Fruit fly (Drosophila melanogaster) whole organism, embryonic: ENCODE results near the gene CG8993.

Source experiments
- BtbVII ChIP-seq: fragments of 200-800 bp; sonication (Bioruptor generic); optimal IDR thresholded peaks from 3 replicates; lab custom pipeline; 2017; ENCODE audit warnings: missing biosample characterization, mild to moderate bottlenecking, missing genetic modification characterization
- CG10959 ChIP-seq: fragments of 200-800 bp; sonication (Bioruptor generic); IDR thresholded peaks from 2 replicates; pipeline ENCODE4 v1.3.6; 2022; ENCODE audit warnings: missing biosample characterization, missing genetic modification characterization
- CG11093 ChIP-seq: fragments of 200-800 bp; sonication (Bioruptor generic); IDR thresholded peaks from 3 replicates; pipeline ENCODE4 v1.3.6; 2022; ENCODE audit warnings: missing biosample characterization, missing genetic modification characterization
- CG11398 ChIP-seq: fragments of 200-800 bp; sonication (Bioruptor generic); optimal IDR thresholded peaks from 2 replicates; lab custom pipeline; 2016; ENCODE audit warnings: missing biosample characterization, missing genetic modification characterization
- CG12769 ChIP-seq: fragments of 200-800 bp; sonication (Bioruptor generic); optimal IDR thresholded peaks from 2 replicates; lab custom pipeline; 2019; ENCODE audit warnings: missing biosample characterization, mild to moderate bottlenecking, missing genetic modification characterization, moderate library complexity
- CG13624 ChIP-seq: fragments of 200-800 bp; sonication (Bioruptor generic); optimal IDR thresholded peaks from 2 replicates; lab custom pipeline; 2016; ENCODE audit warnings: missing biosample characterization, missing genetic modification characterization
- CG13894 ChIP-seq: fragments of 200-800 bp; sonication (Bioruptor generic); optimal IDR thresholded peaks from 3 replicates; lab custom pipeline; 2018; ENCODE audit warnings: missing biosample characterization, mild to moderate bottlenecking, missing genetic modification characterization, moderate library complexity
- CG14014 ChIP-seq: fragments of 200-800 bp; sonication (Bioruptor generic); IDR thresholded peaks from 2 replicates; pipeline ENCODE4 v1.3.6; 2022; ENCODE audit warnings: missing biosample characterization, missing genetic modification characterization
- CG14710 ChIP-seq: fragments of 200-800 bp; sonication (Bioruptor generic); optimal IDR thresholded peaks from 3 replicates; lab custom pipeline; 2019; ENCODE audit warnings: missing biosample characterization, mild to moderate bottlenecking, missing genetic modification characterization, moderate library complexity
- CG15514 ChIP-seq: fragments of 200-800 bp; sonication (Bioruptor generic); optimal IDR thresholded peaks from 3 replicates; lab custom pipeline; 2017; ENCODE audit warnings: missing biosample characterization, missing genetic modification characterization, mild to moderate bottlenecking, moderate library complexity, missing genetic modification reagents
- CG17359 ChIP-seq: fragments of 200-800 bp; sonication (Bioruptor generic); optimal IDR thresholded peaks from 3 replicates; lab custom pipeline; 2018; ENCODE audit warnings: missing biosample characterization, mild to moderate bottlenecking, missing genetic modification characterization, moderate library complexity
- CG2875 ChIP-seq: fragments of 200-800 bp; sonication (Bioruptor generic); optimal IDR thresholded peaks from 2 replicates; lab custom pipeline; 2017; ENCODE audit warnings: missing biosample characterization, mild to moderate bottlenecking, missing genetic modification characterization, missing genetic modification reagents
- CG31388 ChIP-seq: fragments of 200-800 bp; sonication (Bioruptor generic); optimal IDR thresholded peaks from 2 replicates; lab custom pipeline; 2016; ENCODE audit warnings: missing biosample characterization, missing genetic modification characterization
- CG3163 ChIP-seq: fragments of 200-800 bp; sonication (Bioruptor generic); optimal IDR thresholded peaks from 3 replicates; lab custom pipeline; 2016; ENCODE audit warnings: missing biosample characterization, missing genetic modification characterization
- CG4328 ChIP-seq: fragments of 200-800 bp; sonication (Bioruptor generic); optimal IDR thresholded peaks from 3 replicates; lab custom pipeline; 2017; ENCODE audit warnings: missing biosample characterization, missing genetic modification reagents, missing genetic modification characterization
- CG4360 ChIP-seq: fragments of 200-800 bp; sonication (Bioruptor generic); IDR thresholded peaks from 2 replicates; pipeline ENCODE4 v1.3.6; 2022; ENCODE audit warnings: missing biosample characterization, missing genetic modification characterization
- CG4404 ChIP-seq: fragments of 200-800 bp; sonication (Bioruptor generic); IDR thresholded peaks from 2 replicates; pipeline ENCODE4 v1.3.6; 2022; ENCODE audit warnings: missing biosample characterization, missing genetic modification characterization
- CG4854 ChIP-seq: fragments of 200-800 bp; sonication (Bioruptor generic); optimal IDR thresholded peaks from 2 replicates; lab custom pipeline; 2016; ENCODE audit warnings: missing biosample characterization, missing genetic modification characterization, inconsistent platforms
- CG5953 ChIP-seq: fragments of 200-800 bp; sonication (Bioruptor generic); IDR thresholded peaks from 2 replicates; pipeline ENCODE4 v1.3.6; 2022; ENCODE audit warnings: missing biosample characterization, missing genetic modification characterization
- CG6654 ChIP-seq: fragments of 200-800 bp; sonication (Bioruptor generic); optimal IDR thresholded peaks from 2 replicates; lab custom pipeline; 2017; ENCODE audit warnings: missing biosample characterization, mild to moderate bottlenecking, missing genetic modification characterization
- CG7357 ChIP-seq: fragments of 200-800 bp; sonication (Bioruptor generic); IDR thresholded peaks from 3 replicates; pipeline ENCODE4 v1.3.6; 2022; ENCODE audit warnings: missing biosample characterization, missing genetic modification characterization
- CG7786 ChIP-seq: fragments of 200-800 bp; sonication (Bioruptor generic); optimal IDR thresholded peaks from 2 replicates; lab custom pipeline; 2016; ENCODE audit warnings: missing biosample characterization, missing genetic modification characterization
- CG7839 ChIP-seq: fragments of 200-800 bp; sonication (Bioruptor generic); optimal IDR thresholded peaks from 3 replicates; lab custom pipeline; 2018; ENCODE audit warnings: missing biosample characterization, mild to moderate bottlenecking, missing genetic modification characterization, moderate library complexity
- CG8290 ChIP-seq, 3 experiments: fragments of 200-800 bp; sonication (Bioruptor generic); optimal IDR thresholded peaks; 2 replicates each; lab custom pipeline; 2016 to 2019; ENCODE audit warnings: missing biosample characterization in 3 of 3, missing genetic modification characterization in 3 of 3, mild to moderate bottlenecking in 2 of 3, moderate library complexity in 1 of 3
- CG8388 ChIP-seq: fragments of 200-800 bp; sonication (Bioruptor generic); optimal IDR thresholded peaks from 2 replicates; lab custom pipeline; 2019; ENCODE audit warnings: missing biosample characterization, mild to moderate bottlenecking, missing genetic modification characterization, moderate library complexity
- Dbx ChIP-seq: fragments of 200-800 bp; sonication (Bioruptor generic); IDR thresholded peaks from 3 replicates; pipeline ENCODE4 v1.3.6; 2022; ENCODE audit warnings: missing biosample characterization, missing genetic modification characterization
- Doc3 ChIP-seq: fragments of 200-800 bp; sonication (Bioruptor generic); IDR thresholded peaks from 3 replicates; pipeline ENCODE4 v1.3.6; 2022; ENCODE audit warnings: missing biosample characterization, missing genetic modification characterization; ENCODE audit not compliant: partially characterized antibody
- Fer2 ChIP-seq: fragments of 200-800 bp; sonication (Bioruptor generic); optimal IDR thresholded peaks from 2 replicates; lab custom pipeline; 2018; ENCODE audit warnings: missing biosample characterization, mild to moderate bottlenecking, missing genetic modification characterization, moderate library complexity
- Lhr ChIP-seq: fragments of 200-800 bp; sonication (Bioruptor generic); optimal IDR thresholded peaks from 3 replicates; lab custom pipeline; 2017; ENCODE audit warnings: mild to moderate bottlenecking, missing biosample characterization, missing genetic modification reagents, missing genetic modification characterization
- Myb ChIP-seq: fragments of 200-800 bp; sonication (Bioruptor generic); optimal IDR thresholded peaks from 2 replicates; lab custom pipeline; 2016; ENCODE audit warnings: missing biosample characterization, missing genetic modification characterization
- NK7.1 ChIP-seq: fragments of 200-800 bp; sonication (Bioruptor generic); optimal IDR thresholded peaks from 3 replicates; lab custom pipeline; 2016; ENCODE audit warnings: missing biosample characterization, missing genetic modification characterization
- Nf-YA ChIP-seq: fragments of 200-800 bp; sonication (Bioruptor generic); IDR thresholded peaks from 2 replicates; pipeline ENCODE4 v1.3.6; 2022; ENCODE audit warnings: missing biosample characterization, missing genetic modification characterization
- Six4 ChIP-seq: fragments of 200-800 bp; sonication (Bioruptor generic); optimal IDR thresholded peaks from 2 replicates; lab custom pipeline; 2016; ENCODE audit warnings: missing biosample characterization, missing genetic modification characterization
- Sox100B ChIP-seq: fragments of 200-800 bp; sonication (Bioruptor generic); optimal IDR thresholded peaks from 3 replicates; lab custom pipeline; 2018; ENCODE audit warnings: missing biosample characterization, mild to moderate bottlenecking, missing genetic modification characterization
- Spps ChIP-seq: fragments of 200-800 bp; sonication (Bioruptor generic); optimal IDR thresholded peaks from 2 replicates; lab custom pipeline; 2018; ENCODE audit warnings: missing biosample characterization, mild to moderate bottlenecking, missing genetic modification characterization
- Tbp ChIP-seq: fragments of >200 bp; optimal IDR thresholded peaks from 2 replicates; lab custom pipeline; 2018; ENCODE audit warnings: missing biosample characterization, missing genetic modification characterization
- ara ChIP-seq: fragments of 200-800 bp; sonication (Bioruptor generic); IDR thresholded peaks from 2 replicates; pipeline ENCODE4 v1.3.6; 2022; ENCODE audit warnings: missing biosample characterization, missing genetic modification characterization
- cwo ChIP-seq: fragments of 200-800 bp; sonication (Bioruptor generic); optimal IDR thresholded peaks from 3 replicates; lab custom pipeline; 2017; ENCODE audit warnings: missing biosample characterization, missing genetic modification characterization, mild to moderate bottlenecking, moderate library complexity, missing genetic modification reagents
- insv ChIP-seq, 2 experiments: fragments of 200-800 bp; sonication (Bioruptor generic); optimal IDR thresholded peaks; 3 replicates each; lab custom pipeline; 2016 to 2018; ENCODE audit warnings: missing biosample characterization in 2 of 2, missing genetic modification characterization in 2 of 2
- kay ChIP-seq: fragments of 200-800 bp; sonication (Bioruptor generic); optimal IDR thresholded peaks from 2 replicates; lab custom pipeline; 2016; ENCODE audit warnings: missing biosample characterization, missing genetic modification characterization
- luna ChIP-seq: fragments of 200-800 bp; sonication (Bioruptor generic); optimal IDR thresholded peaks from 2 replicates; lab custom pipeline; 2016; ENCODE audit warnings: missing biosample characterization, missing genetic modification characterization
- pb ChIP-seq: fragments of 200-800 bp; sonication (Bioruptor generic); optimal IDR thresholded peaks from 3 replicates; lab custom pipeline; 2016; ENCODE audit warnings: missing biosample characterization, missing genetic modification characterization
- peb ChIP-seq: fragments of 200-800 bp; sonication (Bioruptor generic); IDR thresholded peaks from 2 replicates; pipeline ENCODE4 v1.3.6; 2022; ENCODE audit warnings: missing biosample characterization, missing genetic modification characterization
- prd ChIP-seq, 3 experiments: fragments of >200 bp in 2 of 3; fragments of 200-800 bp in 1 of 3; sonication (Bioruptor generic) in 1 of 3; optimal IDR thresholded peaks in 2 of 3; IDR thresholded peaks in 1 of 3; 2 replicates in 2 of 3; 3 replicates in 1 of 3; pipeline versions ENCODE4 v1.3.6 to Lab custom; 2017 to 2022; ENCODE audit warnings: missing biosample characterization in 1 of 3, missing genetic modification characterization in 1 of 3
- pum ChIP-seq: fragments of 200-800 bp; sonication (Bioruptor generic); optimal IDR thresholded peaks from 2 replicates; lab custom pipeline; 2016; ENCODE audit warnings: missing biosample characterization, missing genetic modification characterization
- tgo ChIP-seq: fragments of 200-800 bp; sonication (Bioruptor generic); IDR thresholded peaks from 3 replicates; pipeline ENCODE4 v1.3.6; 2022; ENCODE audit warnings: missing biosample characterization, missing genetic modification characterization
- tx ChIP-seq: fragments of 200-800 bp; sonication (Bioruptor generic); optimal IDR thresholded peaks from 2 replicates; lab custom pipeline; 2016; ENCODE audit warnings: missing biosample characterization, missing genetic modification characterization
- yki ChIP-seq: fragments of >200 bp; optimal IDR thresholded peaks from 3 replicates; lab custom pipeline; 2018
- z ChIP-seq: fragments of 200-800 bp; sonication (Bioruptor generic); IDR thresholded peaks from 3 replicates; pipeline ENCODE4 v1.3.6; 2022; ENCODE audit warnings: missing biosample characterization, missing genetic modification characterization
- zfh2 ChIP-seq: fragments of 200-800 bp; sonication (Bioruptor generic); optimal IDR thresholded peaks from 2 replicates; lab custom pipeline; 2016; ENCODE audit warnings: missing biosample characterization, missing genetic modification characterization

CG8993 gene

DNA sequence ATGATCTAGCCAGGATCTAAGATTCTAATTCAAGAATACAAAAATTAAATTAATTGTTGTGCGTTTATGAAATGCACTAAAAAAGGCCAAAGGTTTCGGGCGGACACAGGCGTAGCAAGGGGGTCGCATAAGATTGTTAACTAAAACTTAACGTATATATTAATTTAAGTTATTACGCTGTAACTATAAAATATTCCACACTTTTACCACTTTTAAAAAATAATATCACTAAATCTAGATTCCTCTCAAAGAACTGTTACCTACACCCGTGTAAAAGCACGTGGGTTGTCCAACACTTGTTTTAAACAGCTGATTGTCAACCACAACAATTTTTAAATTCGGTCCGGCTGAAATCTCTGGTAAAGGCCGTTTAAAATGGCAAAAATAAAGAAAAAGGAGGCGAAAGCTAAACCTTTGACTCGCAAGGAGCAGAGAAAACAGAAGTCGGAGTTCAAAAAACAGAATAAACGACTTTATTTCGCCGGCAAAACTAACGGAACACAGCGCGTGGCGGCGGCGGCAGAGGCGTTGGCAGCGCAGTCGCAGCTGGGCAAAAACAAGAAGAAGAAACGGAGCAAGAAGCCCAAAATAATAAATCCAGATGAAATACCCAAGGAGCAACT, 1.5 kb downstream of the CG8993 start, which contains the start of the genes mRpL23 and CG9004 (continued):
- TF ChIP-seq CG7839 (tag; lab: Kevin White, UChicago) (peak; percentile 99), insv (GFP tag; optimal IDR thresholded peaks at IDR 0.05; lab: Kevin White, UChicago) (peak; percentile 54 to 76), CG4854 (peak; percentile 99), CG7357 (GFP tag; lab: Robert Waterston, UW) (peak; percentile 99), CG11398 (GFP tag; lab: Kevin White, UChicago) (peak; percentile 96), CG8388 (peak; percentile 98), pb (GFP tag; lab: Kevin White, UChicago) (peak; percentile 95), kay (GFP tag; lab: Kevin White, UChicago) (peak; percentile 99), CG13894 (peak; percentile 98), Six4 (GFP tag; lab: Kevin White, UChicago) (peak; percentile 99), CG14014 (GFP tag; lab: Robert Waterston, UW) (peak; percentile 100), CG5953 (GFP tag; lab: Robert Waterston, UW) (peak; percentile 99), CG14710 (tag; lab: Kevin White, UChicago) (peak; percentile 99), CG3163 (GFP tag; lab: Kevin White, UChicago) (peak; percentile 87), CG6654 (peak; percentile 93), tgo (GFP tag; lab: Robert Waterston, UW) (peak; percentile 100), CG11093 (GFP tag; lab: Robert Waterston, UW) (peak; percentile 99), pum (GFP tag; lab: Kevin White, UChicago) (peak; percentile 99), z (GFP tag; lab: Robert Waterston, UW) (peak; percentile 81; the same call in 2 of the 3 replicates), CG31388 (peak; percentile 99), Nf-YA (GFP tag; lab: Robert Waterston, UW) (peak; percentile 98), CG13624 (GFP tag; lab: Kevin White, UChicago) (peak; percentile 99), CG4360 (GFP tag; lab: Robert Waterston, UW) (peak; percentile 92), BtbVII (GFP tag; lab: Kevin White, UChicago) (peak; percentile 97), CG4404 (GFP tag; lab: Robert Waterston, UW) (peak; percentile 100), tx (GFP tag; lab: Kevin White, UChicago) (peak; percentile 98), CG10959 (peak; percentile 99), cwo (GFP tag; lab: Kevin White, UChicago) (peak; percentile 97), CG15514 (peak; percentile 95), zfh2 (GFP tag; lab: Kevin White, UChicago) (peak; percentile 99), Tbp (GFP tag; lab: Kevin White, UChicago) (no peak), Doc3 (GFP tag; lab: Robert Waterston, UW) (no peak), Lhr (GFP tag; lab: Kevin White, UChicago) (peak; percentile 97), Spps (tag; lab: Kevin White, UChicago) (peak; percentile 97), ara (GFP tag; lab: Robert Waterston, UW) (peak; percentile 100), Myb (GFP tag; lab: Kevin White, UChicago) (peak; percentile 91), luna (peak; percentile 97), CG7786 (GFP tag; lab: Kevin White, UChicago) (peak; percentile 98), Dbx (GFP tag; lab: Robert Waterston, UW) (peak; percentile 100), yki (lab: Kevin White, UChicago) (no peak), peb (GFP tag; lab: Robert Waterston, UW) (peak; percentile 99), NK7.1 (GFP tag; lab: Kevin White, UChicago) (peak; percentile 97), Sox100B (GFP tag; lab: Kevin White, UChicago) (peak; percentile 97), CG4328 (peak; percentile 97), CG17359 (tag; lab: Kevin White, UChicago) (peak; percentile 99), CG8290 (GFP tag; optimal IDR thresholded peaks at IDR 0.05; lab: Kevin White, UChicago) (peak; percentile 98), CG8290 (tag; optimal IDR thresholded peaks at IDR 0.05; lab: Kevin White, UChicago) (peak; percentile 96 to 99), Fer2 (tag; lab: Kevin White, UChicago) (peak; percentile 99), CG12769 (tag; lab: Kevin White, UChicago) (peak; percentile 99), CG2875 (GFP tag; lab: Kevin White, UChicago) (peak; percentile 97), prd (optimal IDR thresholded peaks at IDR 0.05; lab: Kevin White, UChicago) (no peak), prd (GFP tag; IDR thresholded peaks at IDR 0.05; lab: Robert Waterston, UW) (peak; percentile 100)
